Fruit fly (Drosophila melanogaster) whole organism, embryonic: ENCODE data around the gene CG33258.

Experiments used
- CG10209 ChIP-seq: fragments of 200-800 bp; sonication (Bioruptor generic); optimal IDR thresholded peaks from 3 replicates; lab custom pipeline; 2017; ENCODE audit warnings: missing biosample characterization, mild to moderate bottlenecking, missing genetic modification characterization, missing genetic modification reagents
- CG10366 ChIP-seq: fragments of 200-800 bp; sonication (Bioruptor generic); IDR thresholded peaks from 2 replicates; pipeline ENCODE4 v1.3.6; 2022; ENCODE audit warnings: missing biosample characterization, missing genetic modification characterization
- CG10462 ChIP-seq: fragments of 200-800 bp; sonication (Bioruptor generic); optimal IDR thresholded peaks from 2 replicates; lab custom pipeline; 2016; ENCODE audit warnings: missing biosample characterization, missing genetic modification characterization
- CG10654 ChIP-seq: fragments of 200-800 bp; sonication (Bioruptor generic); optimal IDR thresholded peaks from 2 replicates; lab custom pipeline; 2016; ENCODE audit warnings: missing biosample characterization, missing genetic modification characterization
- CG11398 ChIP-seq: fragments of 200-800 bp; sonication (Bioruptor generic); optimal IDR thresholded peaks from 2 replicates; lab custom pipeline; 2016; ENCODE audit warnings: missing biosample characterization, missing genetic modification characterization
- CG11695 ChIP-seq: fragments of 200-800 bp; sonication (Bioruptor generic); IDR thresholded peaks from 3 replicates; pipeline ENCODE4 v1.3.6; 2022; ENCODE audit warnings: missing biosample characterization, missing genetic modification characterization
- CG12236 ChIP-seq: fragments of 200-800 bp; sonication (Bioruptor generic); optimal IDR thresholded peaks from 2 replicates; lab custom pipeline; 2016; ENCODE audit warnings: missing biosample characterization, missing genetic modification characterization
- CG12659 ChIP-seq: fragments of 200-800 bp; sonication (Bioruptor generic); optimal IDR thresholded peaks from 3 replicates; lab custom pipeline; 2017; ENCODE audit warnings: mild to moderate bottlenecking, missing biosample characterization, missing genetic modification reagents, missing genetic modification characterization
- CG14965 ChIP-seq: fragments of 200-800 bp; sonication (Bioruptor generic); optimal IDR thresholded peaks from 2 replicates; lab custom pipeline; 2016; ENCODE audit warnings: missing biosample characterization, missing genetic modification characterization, borderline replicate concordance
- CG16863 ChIP-seq: fragments of 200-800 bp; sonication (Bioruptor generic); optimal IDR thresholded peaks from 3 replicates; lab custom pipeline; 2016; ENCODE audit warnings: missing biosample characterization, missing genetic modification characterization
- CG17829 ChIP-seq: fragments of 200-800 bp; optimal IDR thresholded peaks from 2 replicates; lab custom pipeline; 2019; ENCODE audit warnings: missing biosample characterization, mild to moderate bottlenecking, missing genetic modification characterization, moderate library complexity
- CG1792 ChIP-seq: fragments of 200-800 bp; sonication (Bioruptor generic); optimal IDR thresholded peaks from 2 replicates; lab custom pipeline; 2016; ENCODE audit warnings: missing biosample characterization, missing genetic modification characterization
- CG18599 ChIP-seq: fragments of 200-800 bp; sonication (Bioruptor generic); optimal IDR thresholded peaks from 3 replicates; lab custom pipeline; 2017; ENCODE audit warnings: missing biosample characterization, missing genetic modification characterization, mild to moderate bottlenecking, moderate library complexity, missing genetic modification reagents
- CG30403 ChIP-seq: fragments of 200-800 bp; sonication (Bioruptor generic); optimal IDR thresholded peaks from 3 replicates; lab custom pipeline; 2016; ENCODE audit warnings: missing biosample characterization, missing genetic modification characterization
- CG31388 ChIP-seq: fragments of 200-800 bp; sonication (Bioruptor generic); optimal IDR thresholded peaks from 2 replicates; lab custom pipeline; 2016; ENCODE audit warnings: missing biosample characterization, missing genetic modification characterization
- CG6654 ChIP-seq: fragments of 200-800 bp; sonication (Bioruptor generic); optimal IDR thresholded peaks from 2 replicates; lab custom pipeline; 2017; ENCODE audit warnings: missing biosample characterization, mild to moderate bottlenecking, missing genetic modification characterization
- CG8290 ChIP-seq, 3 experiments: fragments of 200-800 bp; sonication (Bioruptor generic); optimal IDR thresholded peaks; 2 replicates each; lab custom pipeline; 2016 to 2019; ENCODE audit warnings: missing biosample characterization in 3 of 3, missing genetic modification characterization in 3 of 3, mild to moderate bottlenecking in 2 of 3, moderate library complexity in 1 of 3
- CG8944 ChIP-seq: fragments of 200-800 bp; sonication (Bioruptor generic); optimal IDR thresholded peaks from 3 replicates; lab custom pipeline; 2016; ENCODE audit warnings: missing biosample characterization, missing genetic modification characterization
- CG9876 ChIP-seq: fragments of 200-800 bp; sonication (Bioruptor generic); optimal IDR thresholded peaks from 2 replicates; lab custom pipeline; 2016; ENCODE audit warnings: missing biosample characterization, missing genetic modification characterization
- Camta ChIP-seq: fragments of 200-800 bp; sonication (Bioruptor generic); optimal IDR thresholded peaks from 2 replicates; lab custom pipeline; 2016; ENCODE audit warnings: missing biosample characterization, missing genetic modification characterization
- Dip3 ChIP-seq: fragments of 200-800 bp; sonication (Bioruptor generic); optimal IDR thresholded peaks from 3 replicates; lab custom pipeline; 2016; ENCODE audit warnings: missing biosample characterization, missing genetic modification characterization
- Doc2 ChIP-seq: fragments of 200-800 bp; sonication (Bioruptor generic); IDR thresholded peaks from 2 replicates; pipeline ENCODE4 v1.3.6; 2022; ENCODE audit warnings: missing biosample characterization, missing genetic modification characterization
- Dref ChIP-seq: fragments of 200-800 bp; sonication (Bioruptor generic); IDR thresholded peaks from 2 replicates; pipeline ENCODE4 v1.3.6; 2022; ENCODE audit warnings: missing biosample characterization, missing genetic modification characterization
- GATAe ChIP-seq: fragments of 200-800 bp; sonication (Bioruptor generic); conservative IDR thresholded peaks from 2 replicates; pipeline ENCODE4 v1.3.6; 2022; ENCODE audit warnings: missing biosample characterization, missing genetic modification characterization
- Mad ChIP-seq: fragments of 200-800 bp; sonication (Bioruptor generic); optimal IDR thresholded peaks from 2 replicates; lab custom pipeline; 2016; ENCODE audit warnings: missing biosample characterization, missing genetic modification characterization
- Myb ChIP-seq: fragments of 200-800 bp; sonication (Bioruptor generic); optimal IDR thresholded peaks from 2 replicates; lab custom pipeline; 2016; ENCODE audit warnings: missing biosample characterization, missing genetic modification characterization
- NFAT ChIP-seq: fragments of 200-800 bp; sonication (Bioruptor generic); IDR thresholded peaks from 2 replicates; pipeline ENCODE4 v1.3.6; 2022; ENCODE audit warnings: missing biosample characterization, missing genetic modification characterization
- Oaz ChIP-seq: fragments of 200-800 bp; sonication (Bioruptor generic); IDR thresholded peaks from 2 replicates; pipeline ENCODE4 v1.3.6; 2022; ENCODE audit warnings: missing biosample characterization, missing genetic modification characterization
- Poxn ChIP-seq: fragments of 200-800 bp; sonication (Bioruptor generic); IDR thresholded peaks from 2 replicates; pipeline ENCODE4 v1.3.6; 2022; ENCODE audit warnings: missing biosample characterization, missing genetic modification characterization
- Sox102F ChIP-seq: fragments of 200-800 bp; sonication (Bioruptor generic); optimal IDR thresholded peaks from 2 replicates; lab custom pipeline; 2018; ENCODE audit warnings: missing biosample characterization, mild to moderate bottlenecking, missing genetic modification characterization, moderate library complexity
- Sry-δ ChIP-seq: fragments of 200-800 bp; sonication (Bioruptor generic); optimal IDR thresholded peaks from 2 replicates; lab custom pipeline; 2016; ENCODE audit warnings: missing biosample characterization, missing genetic modification characterization
- ab ChIP-seq: fragments of 200-800 bp; sonication (Bioruptor generic); optimal IDR thresholded peaks from 2 replicates; lab custom pipeline; 2016; ENCODE audit warnings: missing biosample characterization, missing genetic modification characterization
- ap ChIP-seq: fragments of 200-800 bp; sonication (Bioruptor generic); IDR thresholded peaks from 2 replicates; pipeline ENCODE4 v1.3.6; 2022; ENCODE audit warnings: missing biosample characterization, missing genetic modification characterization
- bab2 ChIP-seq: fragments of 200-800 bp; sonication (Bioruptor generic); optimal IDR thresholded peaks from 2 replicates; lab custom pipeline; 2016; ENCODE audit warnings: missing biosample characterization, missing genetic modification characterization
- cas ChIP-seq: fragments of 200-800 bp; sonication (Bioruptor generic); IDR thresholded peaks from 2 replicates; pipeline ENCODE4 v1.3.6; 2022; ENCODE audit warnings: missing biosample characterization, missing genetic modification characterization
- corto ChIP-seq: fragments of 200-800 bp; sonication (Bioruptor generic); optimal IDR thresholded peaks from 2 replicates; lab custom pipeline; 2016; ENCODE audit warnings: missing biosample characterization, mild to moderate bottlenecking, missing genetic modification characterization, moderate library complexity
- da ChIP-seq: fragments of 200-800 bp; sonication (Bioruptor generic); optimal IDR thresholded peaks from 2 replicates; lab custom pipeline; 2016; ENCODE audit warnings: missing biosample characterization, missing genetic modification characterization
- disco-r ChIP-seq: fragments of 200-800 bp; sonication (Bioruptor generic); optimal IDR thresholded peaks from 2 replicates; lab custom pipeline; 2016; ENCODE audit warnings: missing biosample characterization, missing genetic modification characterization
- dpn ChIP-seq, 2 experiments: fragments of 200-800 bp; sonication (Bioruptor generic); optimal IDR thresholded peaks; 3 replicates each; lab custom pipeline; 2016; ENCODE audit warnings: missing biosample characterization in 2 of 2, missing genetic modification characterization in 2 of 2
- h ChIP-seq: fragments of >200 bp; optimal IDR thresholded peaks from 2 replicates; lab custom pipeline; 2017
- jigr1 ChIP-seq: fragments of 200-800 bp; sonication (Bioruptor generic); IDR thresholded peaks from 3 replicates; pipeline ENCODE4 v1.3.6; 2022; ENCODE audit warnings: missing biosample characterization, missing genetic modification characterization
- lab ChIP-seq: fragments of 200-800 bp; sonication (Bioruptor generic); optimal IDR thresholded peaks from 3 replicates; lab custom pipeline; 2017; ENCODE audit warnings: missing biosample characterization, missing genetic modification characterization, mild to moderate bottlenecking, moderate library complexity, missing genetic modification reagents
- lola ChIP-seq, 3 experiments: fragments of >200 bp in 2 of 3; fragments of 200-800 bp in 1 of 3; sonication (Bioruptor generic) in 1 of 3; optimal IDR thresholded peaks; 2 replicates each; lab custom pipeline; 2017 to 2019; ENCODE audit warnings: missing biosample characterization in 3 of 3, missing genetic modification characterization in 3 of 3, mild to moderate bottlenecking in 1 of 3, moderate library complexity in 1 of 3
- mam ChIP-seq: fragments of 200-800 bp; sonication (Bioruptor generic); optimal IDR thresholded peaks from 3 replicates; lab custom pipeline; 2016; ENCODE audit warnings: missing biosample characterization, missing genetic modification characterization
- p53 ChIP-seq: fragments of 200-800 bp; sonication (Bioruptor generic); optimal IDR thresholded peaks from 2 replicates; lab custom pipeline; 2016; ENCODE audit warnings: missing biosample characterization, missing genetic modification characterization
- peb ChIP-seq: fragments of 200-800 bp; sonication (Bioruptor generic); IDR thresholded peaks from 2 replicates; pipeline ENCODE4 v1.3.6; 2022; ENCODE audit warnings: missing biosample characterization, missing genetic modification characterization
- pnt ChIP-seq: fragments of 200-800 bp; sonication (Bioruptor generic); optimal IDR thresholded peaks from 3 replicates; lab custom pipeline; 2016; ENCODE audit warnings: missing biosample characterization, missing genetic modification characterization
- sim ChIP-seq: fragments of 200-800 bp; sonication (Bioruptor generic); IDR thresholded peaks from 2 replicates; pipeline ENCODE4 v1.3.6; 2022; ENCODE audit warnings: missing biosample characterization, missing genetic modification characterization
- sqz ChIP-seq: fragments of 200-800 bp; sonication (Bioruptor generic); optimal IDR thresholded peaks from 3 replicates; lab custom pipeline; 2018; ENCODE audit warnings: missing biosample characterization, mild to moderate bottlenecking, missing genetic modification characterization
- trh ChIP-seq: fragments of 200-800 bp; sonication (Bioruptor generic); optimal IDR thresholded peaks from 2 replicates; lab custom pipeline; 2016; ENCODE audit warnings: missing biosample characterization, missing genetic modification characterization
- yki ChIP-seq: fragments of >200 bp; optimal IDR thresholded peaks from 3 replicates; lab custom pipeline; 2018

Gene CG33258

DNA sequence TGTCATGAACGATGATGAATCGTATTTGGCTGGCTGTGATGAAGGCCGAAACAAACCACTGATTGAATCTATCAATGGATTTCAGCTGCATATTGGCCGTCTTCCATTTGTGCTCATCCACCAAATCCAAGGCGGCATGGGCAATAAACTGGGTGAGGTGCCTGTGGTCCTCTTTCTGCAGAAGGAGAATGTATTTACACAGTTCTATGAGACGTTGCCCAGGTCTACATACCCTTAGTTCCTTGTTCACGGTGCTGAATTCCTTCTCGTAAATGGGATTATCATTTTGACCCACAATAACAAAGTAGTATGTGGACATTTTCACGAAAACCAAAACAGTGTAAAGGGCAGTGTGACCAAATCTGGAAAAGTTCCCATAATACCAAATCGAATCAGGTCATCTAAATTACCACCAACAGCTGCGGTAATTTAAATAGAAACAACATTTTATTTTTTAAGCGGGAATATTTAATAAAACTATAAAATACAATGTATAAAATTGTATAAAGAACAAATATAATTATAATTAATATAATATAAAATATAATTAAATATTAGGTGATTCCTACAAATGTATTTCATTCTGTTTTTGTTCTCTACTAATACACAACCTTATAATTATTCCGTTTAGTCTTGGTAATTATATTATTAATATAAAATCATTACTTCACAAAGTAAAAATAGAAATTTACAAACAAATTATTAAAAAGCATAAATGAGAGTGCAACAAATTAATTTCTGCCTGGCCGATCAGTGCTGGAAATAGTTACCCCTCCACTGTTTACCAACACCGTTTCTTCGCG, 49.1 kb downstream of the CG33258 start, which contains the start of the genes Trs20 and elg1 (continued):
- TF ChIP-seq jigr1 (no peak), dpn (GFP tag; optimal IDR thresholded peaks at IDR 0.05; lab: Kevin White, UChicago) (peak; percentile 2 to 35), CG1792 (GFP tag; lab: Kevin White, UChicago) (no peak), Sox102F (no peak), CG14965 (GFP tag; lab: Kevin White, UChicago) (no peak), CG31388 (no peak), Mad (GFP tag; lab: Kevin White, UChicago) (no peak), Sry-δ (GFP tag; lab: Kevin White, UChicago) (no peak), CG9876 (no peak), CG30403 (GFP tag; lab: Kevin White, UChicago) (peak; percentile 45), Oaz (GFP tag; lab: Robert Waterston, UW) (no peak), ap (GFP tag; lab: Robert Waterston, UW) (no peak), CG10209 (peak; percentile 56), sim (GFP tag; lab: Robert Waterston, UW) (no peak), CG8290 (GFP tag; optimal IDR thresholded peaks at IDR 0.05; lab: Kevin White, UChicago) (peak; percentile 48), CG8290 (tag; optimal IDR thresholded peaks at IDR 0.05; lab: Kevin White, UChicago) (peak; percentile 44 to 69), CG16863 (no peak), Doc2 (GFP tag; lab: Robert Waterston, UW) (no peak), bab2 (GFP tag; lab: Kevin White, UChicago) (no peak), ab (no peak), yki (lab: Kevin White, UChicago) (no peak), Poxn (GFP tag; lab: Robert Waterston, UW) (no peak), pnt (GFP tag; lab: Kevin White, UChicago) (no peak), CG18599 (GFP tag; lab: Kevin White, UChicago) (peak; percentile 46), CG17829 (tag; lab: Kevin White, UChicago) (peak; percentile 75), disco-r (GFP tag; lab: Kevin White, UChicago) (no peak), Myb (GFP tag; lab: Kevin White, UChicago) (no peak), p53 (GFP tag; lab: Kevin White, UChicago) (no peak), CG12236 (GFP tag; lab: Kevin White, UChicago) (no peak), CG10462 (GFP tag; lab: Kevin White, UChicago) (no peak), CG10654 (peak; percentile 44), GATAe (GFP tag; lab: Robert Waterston, UW) (no peak), cas (GFP tag; lab: Robert Waterston, UW) (0 out of 2 replicates have a peak, but pooled peaks have one; percentile 4), Camta (GFP tag; lab: Kevin White, UChicago) (no peak), mam (GFP tag; lab: Kevin White, UChicago) (peak; percentile 7), da (GFP tag; lab: Kevin White, UChicago) (no peak), h (no peak), CG12659 (GFP tag; lab: Kevin White, UChicago) (peak; percentile 59), Dref (GFP tag; lab: Robert Waterston, UW) (no peak), lab (GFP tag; lab: Kevin White, UChicago) (peak; percentile 62), CG10366 (GFP tag; lab: Robert Waterston, UW) (no peak; the same call in 1 of the 2 replicates), peb (GFP tag; lab: Robert Waterston, UW) (no peak), sqz (no peak), CG11398 (no peak), CG11695 (GFP tag; lab: Robert Waterston, UW) (peak; percentile 56; the same call in 2 of the 3 replicates), trh (GFP tag; lab: Kevin White, UChicago) (no peak), CG6654 (GFP tag; lab: Kevin White, UChicago) (no peak), corto (GFP tag; lab: Kevin White, UChicago) (peak; percentile 2), NFAT (GFP tag; lab: Robert Waterston, UW) (peak; percentile 48; the same call in 1 of the 2 replicates), CG8944 (GFP tag; lab: Kevin White, UChicago) (no peak), Dip3 (no peak), lola (GFP tag; optimal IDR thresholded peaks at IDR 0.05; lab: Kevin White, UChicago) (peak in 1 of 3 experiments; percentile 61)
